Fruit fly (Drosophila melanogaster): ENCODE results near the gene capt.
A peak's percentile ranks its signal among the peaks of the same experiment; 100 is the strongest.

Gene capt

DNA sequence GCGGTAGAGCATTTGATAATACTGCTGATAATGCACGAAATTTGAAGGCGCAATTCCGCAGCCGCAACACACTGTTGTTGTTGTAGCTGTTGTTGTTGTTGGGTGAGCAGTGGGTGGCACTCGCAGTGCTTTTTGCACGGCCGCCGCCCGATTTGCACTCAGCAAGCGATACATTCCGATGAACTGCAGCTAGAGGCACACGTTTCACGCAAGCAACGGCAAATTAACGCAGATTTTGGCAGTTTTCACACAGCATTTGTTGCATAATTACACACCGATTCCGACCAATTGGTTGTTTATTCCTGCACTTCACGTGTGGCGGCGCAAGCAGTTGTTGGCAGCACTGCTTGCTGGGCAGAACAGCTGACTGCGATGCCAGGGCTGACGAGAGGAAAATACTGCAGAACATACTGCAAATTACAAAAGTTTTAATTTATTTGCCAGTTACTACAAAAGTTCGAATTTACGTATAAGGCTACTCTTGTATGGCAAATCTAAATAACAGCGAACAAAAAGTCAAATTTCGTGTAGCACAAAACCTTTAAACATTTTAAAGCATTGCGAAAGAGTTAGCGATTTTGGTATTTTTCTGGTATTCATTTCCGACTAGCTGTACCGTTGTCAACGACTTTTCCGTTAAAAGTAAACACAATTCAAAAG, 49.9 kb downstream of the capt start, which contains the start of the genes PolrMT and CG14339 (continued):
- TF ChIP-seq klu (GFP tag; IDR thresholded peaks at IDR 0.05) (no peak), crc (GFP tag; optimal IDR thresholded peaks at IDR 0.05) (no peak), Atf6 (GFP tag; IDR thresholded peaks at IDR 0.05) (no peak), CG7786 (GFP tag; optimal IDR thresholded peaks at IDR 0.05) (peak; percentile 56), unpg (GFP tag; optimal IDR thresholded peaks at IDR 0.05) (no peak), CG7271 (tag; optimal IDR thresholded peaks at IDR 0.05) (no peak), CG3281 (GFP tag; optimal IDR thresholded peaks at IDR 0.05) (no peak), CG18619 (GFP tag; optimal IDR thresholded peaks at IDR 0.05) (peak; percentile 13), Nf-YA (GFP tag; IDR thresholded peaks at IDR 0.05) (no peak), CG14667 (GFP tag; IDR thresholded peaks at IDR 0.05) (no peak), CG11093 (GFP tag; IDR thresholded peaks at IDR 0.05) (no peak), CG8478 (optimal IDR thresholded peaks at IDR 0.05) (no peak), Doc2 (GFP tag; IDR thresholded peaks at IDR 0.05) (no peak), CG10959 (GFP tag; IDR thresholded peaks at IDR 0.05) (no peak), CG6683 (GFP tag; optimal IDR thresholded peaks at IDR 0.05) (no peak), br (optimal IDR thresholded peaks at IDR 0.05) (no peak), Side (GFP tag; optimal IDR thresholded peaks at IDR 0.05) (no peak), trh (GFP tag; optimal IDR thresholded peaks at IDR 0.05) (no peak), Sin3A (optimal IDR thresholded peaks at IDR 0.05) (peak; percentile 85), HmgZ (tag; optimal IDR thresholded peaks at IDR 0.05) (peak; percentile 78), CG10565 (GFP tag; optimal IDR thresholded peaks at IDR 0.05) (no peak), CG2678 (tag; optimal IDR thresholded peaks at IDR 0.05) (no peak), mld (GFP tag; IDR thresholded peaks at IDR 0.05; ENCODE audit: partially characterized antibody) (no peak), Jarid2 (GFP tag; optimal IDR thresholded peaks at IDR 0.05) (no peak), hb (GFP tag; IDR thresholded peaks at IDR 0.05; ENCODE audit: partially characterized antibody) (no peak), tio (GFP tag; optimal IDR thresholded peaks at IDR 0.05) (no peak), CG4707 (GFP tag; optimal IDR thresholded peaks at IDR 0.05) (no peak), CG34376 (GFP tag; optimal IDR thresholded peaks at IDR 0.05) (peak; percentile 10), NC2β (GFP tag; optimal IDR thresholded peaks at IDR 0.05) (peak; percentile 65), CG9437 (GFP tag; optimal IDR thresholded peaks at IDR 0.05) (peak; percentile 46), CG4730 (GFP tag; IDR thresholded peaks at IDR 0.05) (0 out of 2 replicates have a peak, but pooled peaks have one; percentile 7), psq (GFP tag; optimal IDR thresholded peaks at IDR 0.05) (no peak), CG9609 (GFP tag; optimal IDR thresholded peaks at IDR 0.05) (peak; percentile 54), Oli (tag; optimal IDR thresholded peaks at IDR 0.05) (no peak), Rfx (GFP tag; IDR thresholded peaks at IDR 0.05) (no peak), gfzf (GFP tag; optimal IDR thresholded peaks at IDR 0.05) (peak; percentile 61), CG7963 (GFP tag; IDR thresholded peaks at IDR 0.05; ENCODE audit: partially characterized antibody) (no peak), Awh (GFP tag; IDR thresholded peaks at IDR 0.05) (no peak), NFAT (GFP tag; IDR thresholded peaks at IDR 0.05) (0 out of 2 replicates have a peak, but pooled peaks have one; percentile 25), Chrac-16 (GFP tag; optimal IDR thresholded peaks at IDR 0.05) (peak; percentile 37), Xbp1 (GFP tag; optimal IDR thresholded peaks at IDR 0.05) (peak; percentile 49), wdn (GFP tag; IDR thresholded peaks at IDR 0.05) (no peak), Mrtf (GFP tag; IDR thresholded peaks at IDR 0.05) (no peak), caup (GFP tag; optimal IDR thresholded peaks at IDR 0.05; ENCODE audit: severe bottlenecking) (peak; percentile 5), jing (GFP tag; optimal IDR thresholded peaks at IDR 0.05) (no peak), Bgb (GFP tag; IDR thresholded peaks at IDR 0.05; ENCODE audit: partially characterized antibody) (no peak), lmd (GFP tag; IDR thresholded peaks at IDR 0.05) (no peak), exex (tag; optimal IDR thresholded peaks at IDR 0.05) (peak; percentile 15), CG8944 (GFP tag; optimal IDR thresholded peaks at IDR 0.05) (peak; percentile 52), abd-A (tag; optimal IDR thresholded peaks at IDR 0.05) (no peak), CG30431 (GFP tag; optimal IDR thresholded peaks at IDR 0.05) (no peak), aop (GFP tag; IDR thresholded peaks at IDR 0.05) (no peak)
